Fruit fly (Drosophila melanogaster): ENCODE data around the gene Ype.

Ype gene

DNA sequence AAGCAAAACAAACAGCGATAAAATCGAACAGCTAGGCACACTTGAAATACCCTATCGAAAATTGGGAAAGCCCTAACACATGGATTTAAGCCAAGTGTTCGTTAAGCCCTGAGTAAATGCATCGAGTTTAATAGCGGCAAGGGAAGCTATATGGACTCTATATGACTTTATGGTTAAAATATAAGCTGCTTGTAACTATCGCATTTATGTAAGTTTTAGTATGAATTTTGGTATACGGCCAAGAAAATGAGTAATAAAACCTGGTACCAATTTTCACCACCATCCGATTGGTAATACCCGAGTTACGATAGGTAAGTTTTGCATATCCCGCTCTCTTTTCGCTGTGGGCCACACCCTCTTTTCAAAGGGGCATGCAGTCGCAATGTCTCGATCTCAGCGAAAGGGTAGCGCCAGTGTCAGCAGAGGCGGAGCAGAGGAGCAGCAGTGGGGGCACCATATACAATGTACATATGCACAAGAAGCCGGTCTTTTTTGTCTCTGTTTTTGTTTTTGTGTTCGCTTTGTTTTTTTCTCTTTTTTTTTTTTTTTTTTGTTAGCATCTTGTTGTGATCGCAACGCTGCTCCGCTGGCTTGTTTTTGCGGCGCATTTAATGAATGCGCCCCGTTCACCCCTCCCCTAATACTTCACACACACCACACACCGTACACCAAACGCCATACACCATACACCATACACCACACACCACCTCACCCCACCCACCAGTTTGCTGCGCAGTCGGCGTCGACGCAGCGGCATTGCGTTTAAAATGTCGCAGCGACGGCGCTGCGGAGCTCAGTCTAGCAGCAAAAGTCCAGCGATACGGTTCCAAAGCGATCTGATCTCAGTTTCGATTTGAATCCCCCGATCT is 17.0 kb upstream of the Ype start, which contains the start of gene GstT4 (continued):
- TF ChIP-seq Hmr (GFP tag; optimal IDR thresholded peaks at IDR 0.05): peak; percentile 23
- TF ChIP-seq CTCF (GFP tag; optimal IDR thresholded peaks at IDR 0.05): no peak
- peak; percentile 66 for TF ChIP-seq tio (GFP tag; optimal IDR thresholded peaks at IDR 0.05)
- TF ChIP-seq CG12236 (GFP tag; optimal IDR thresholded peaks at IDR 0.05): no peak
- no peak for TF ChIP-seq CG6272 (GFP tag; IDR thresholded peaks at IDR 0.05)
- TF ChIP-seq dysf (GFP tag; IDR thresholded peaks at IDR 0.05): peak; percentile 59; the same call in 2 of the 3 replicates
- peak; percentile 56 for TF ChIP-seq shn (GFP tag; optimal IDR thresholded peaks at IDR 0.05)
- peak; percentile 57 for TF ChIP-seq CHES-1-like (GFP tag; optimal IDR thresholded peaks at IDR 0.05)
- no peak for TF ChIP-seq Hey (tag; optimal IDR thresholded peaks at IDR 0.05)
- no peak for TF ChIP-seq CG16813 (GFP tag; IDR thresholded peaks at IDR 0.05; ENCODE audit: partially characterized antibody)
- TF ChIP-seq CG17361 (GFP tag; IDR thresholded peaks at IDR 0.05): peak; percentile 81
- peak; percentile 5 for TF ChIP-seq pb (GFP tag; optimal IDR thresholded peaks at IDR 0.05)
- TF ChIP-seq Dp (GFP tag; optimal IDR thresholded peaks at IDR 0.05): no peak
- no peak for TF ChIP-seq prd (optimal IDR thresholded peaks at IDR 0.05)
- peak; percentile 43; the same call in 1 of the 3 replicates for TF ChIP-seq prd (GFP tag; IDR thresholded peaks at IDR 0.05)
- peak; percentile 34 for TF ChIP-seq btn (GFP tag; optimal IDR thresholded peaks at IDR 0.05)
- TF ChIP-seq CG31224 (GFP tag; IDR thresholded peaks at IDR 0.05): peak; percentile 18; the same call in 1 of the 2 replicates
- TF ChIP-seq ap (GFP tag; IDR thresholded peaks at IDR 0.05): 0 out of 2 replicates have a peak, but pooled peaks have one; percentile 35
- TF ChIP-seq CG11093 (GFP tag; IDR thresholded peaks at IDR 0.05): no peak
- no peak for TF ChIP-seq Ada2b (GFP tag; IDR thresholded peaks at IDR 0.05)
- peak; percentile 44 for TF ChIP-seq CG6854 (GFP tag; optimal IDR thresholded peaks at IDR 0.05)
- 0 out of 2 replicates have a peak, but pooled peaks have one; percentile 2 for TF ChIP-seq Rx (GFP tag; IDR thresholded peaks at IDR 0.05)
- peak; percentile 41; the same call in 1 of the 2 replicates for TF ChIP-seq Atf6 (GFP tag; IDR thresholded peaks at IDR 0.05)
- TF ChIP-seq Sox100B (GFP tag; optimal IDR thresholded peaks at IDR 0.05): peak; percentile 68
- no peak for TF ChIP-seq vfl (GFP tag; optimal IDR thresholded peaks at IDR 0.05)
- TF ChIP-seq nerfin-1 (tag; optimal IDR thresholded peaks at IDR 0.05): peak; percentile 12
- TF ChIP-seq Mrtf (GFP tag; IDR thresholded peaks at IDR 0.05): 0 out of 3 replicates have a peak, but pooled peaks have one; percentile 29
- peak; percentile 33 for TF ChIP-seq CG9876 (GFP tag; optimal IDR thresholded peaks at IDR 0.05)
- no peak for TF ChIP-seq trem (tag; optimal IDR thresholded peaks at IDR 0.05)
- TF ChIP-seq CG9215 (GFP tag; IDR thresholded peaks at IDR 0.05): peak; percentile 54
- TF ChIP-seq CG8944 (GFP tag; optimal IDR thresholded peaks at IDR 0.05): peak; percentile 44
- TF ChIP-seq trh (GFP tag; optimal IDR thresholded peaks at IDR 0.05): no peak
- TF ChIP-seq Bteb2 (GFP tag; optimal IDR thresholded peaks at IDR 0.05): no peak
- no peak for TF ChIP-seq CG10565 (GFP tag; optimal IDR thresholded peaks at IDR 0.05)
- TF ChIP-seq CG2120 (GFP tag; optimal IDR thresholded peaks at IDR 0.05): peak; percentile 80
- peak; percentile 1 for TF ChIP-seq BtbVII (GFP tag; optimal IDR thresholded peaks at IDR 0.05)
- no peak for TF ChIP-seq mld (GFP tag; IDR thresholded peaks at IDR 0.05; ENCODE audit: partially characterized antibody)
- TF ChIP-seq phol (tag; optimal IDR thresholded peaks at IDR 0.05): peak; percentile 48
- peak; percentile 58 for TF ChIP-seq pho (GFP tag; optimal IDR thresholded peaks at IDR 0.05)
- TF ChIP-seq CG18011 (GFP tag; optimal IDR thresholded peaks at IDR 0.05): no peak
- TF ChIP-seq Chrac-16 (GFP tag; optimal IDR thresholded peaks at IDR 0.05): no peak
- no peak for TF ChIP-seq fd102C (GFP tag; optimal IDR thresholded peaks at IDR 0.05)
- peak; percentile 54 for TF ChIP-seq CG8924 (tag; optimal IDR thresholded peaks at IDR 0.05)
- peak; percentile 34 for TF ChIP-seq pum (GFP tag; optimal IDR thresholded peaks at IDR 0.05)
- TF ChIP-seq z (GFP tag; IDR thresholded peaks at IDR 0.05): no peak
- TF ChIP-seq gem (tag; optimal IDR thresholded peaks at IDR 0.05): peak; percentile 52
- no peak for TF ChIP-seq insv (GFP tag; optimal IDR thresholded peaks at IDR 0.05)
- peak; percentile 90 for TF ChIP-seq row (GFP tag; IDR thresholded peaks at IDR 0.05)
- peak; percentile 50 for TF ChIP-seq Atf-2 (GFP tag; optimal IDR thresholded peaks at IDR 0.05)
- 0 out of 2 replicates have a peak, but pooled peaks have one; percentile 18 for TF ChIP-seq Taf1 (GFP tag; IDR thresholded peaks at IDR 0.05)
